Worm (Caenorhabditis elegans) whole organism, young adult: ENCODE data around the gene T27A10.5.

Source experiments
- B0336.3 ChIP-seq: fragments of 200-800 bp; sonication (Bioruptor generic); IDR thresholded peaks from 2 replicates; pipeline ENCODE4 v1.3.6; 2022; ENCODE audit warnings: missing genetic modification characterization, missing compliant biosample characterization
- D2030.7 ChIP-seq: fragments of 200-800 bp; sonication (Bioruptor generic); IDR thresholded peaks from 2 replicates; pipeline ENCODE4 v1.3.6; 2022; ENCODE audit warnings: missing genetic modification reagents, missing genetic modification characterization, missing compliant biosample characterization
- K12H6.12 ChIP-seq: fragments of 200-800 bp; sonication (Bioruptor generic); optimal IDR thresholded peaks from 2 replicates; lab custom pipeline; 2018; ENCODE audit warnings: mild to moderate bottlenecking, missing genetic modification characterization, missing compliant biosample characterization
- T07F8.4 ChIP-seq: sonication (generic microtip); optimal IDR thresholded peaks from 2 replicates; lab custom pipeline; 2016; ENCODE audit warnings: mild to moderate bottlenecking, missing genetic modification characterization, moderate library complexity, missing compliant biosample characterization
- Y67H2A.10 ChIP-seq: fragments of 200-800 bp; sonication (Bioruptor generic); conservative IDR thresholded peaks from 2 replicates; pipeline ENCODE4 v1.3.6; 2022; ENCODE audit warnings: missing genetic modification reagents, missing genetic modification characterization, missing compliant biosample characterization
- Y95B8A.8 ChIP-seq: fragments of 200-800 bp; sonication (Bioruptor generic); IDR thresholded peaks from 2 replicates; pipeline ENCODE4 v1.3.6; 2022; ENCODE audit warnings: missing genetic modification reagents, missing genetic modification characterization, missing compliant biosample characterization
- aptf-2 ChIP-seq: fragments of 200-800 bp; sonication (Bioruptor generic); conservative IDR thresholded peaks from 2 replicates; pipeline ENCODE4 v1.3.6; 2022; ENCODE audit warnings: missing genetic modification reagents, missing genetic modification characterization, missing compliant biosample characterization
- attf-6 ChIP-seq: fragments of 200-800 bp; sonication (Bioruptor generic); IDR thresholded peaks from 2 replicates; pipeline ENCODE4 v1.3.6; 2022; ENCODE audit warnings: missing genetic modification reagents, missing genetic modification characterization, missing compliant biosample characterization
- bed-1 ChIP-seq: fragments of 200-800 bp; sonication (Bioruptor generic); IDR thresholded peaks from 2 replicates; pipeline ENCODE4 v1.3.6; 2022; ENCODE audit warnings: missing genetic modification reagents, missing genetic modification characterization, missing compliant biosample characterization
- bed-2 ChIP-seq: fragments of 200-800 bp; sonication (Bioruptor generic); IDR thresholded peaks from 2 replicates; pipeline ENCODE4 v1.3.6; 2022; ENCODE audit warnings: missing genetic modification reagents, missing genetic modification characterization, missing compliant biosample characterization
- ccch-3 ChIP-seq: fragments of 200-800 bp; sonication (Bioruptor generic); optimal IDR thresholded peaks from 2 replicates; lab custom pipeline; 2018; ENCODE audit warnings: mild to moderate bottlenecking, missing genetic modification characterization, missing compliant biosample characterization
- ceh-27 ChIP-seq: fragments of 200-800 bp; sonication (Bioruptor generic); optimal IDR thresholded peaks from 2 replicates; lab custom pipeline; 2018; ENCODE audit warnings: mild to moderate bottlenecking, missing genetic modification characterization, moderate library complexity, missing compliant biosample characterization
- ceh-79 ChIP-seq: sonication (generic microtip); optimal IDR thresholded peaks from 2 replicates; lab custom pipeline; 2017; ENCODE audit warnings: mild to moderate bottlenecking, missing genetic modification characterization, missing compliant biosample characterization
- chd-7 ChIP-seq: sonication (generic microtip); optimal IDR thresholded peaks from 2 replicates; lab custom pipeline; 2016; ENCODE audit warnings: mild to moderate bottlenecking, missing genetic modification characterization, moderate library complexity, missing compliant biosample characterization
- dpff-1 ChIP-seq: sonication (generic microtip); optimal IDR thresholded peaks from 2 replicates; lab custom pipeline; 2017; ENCODE audit warnings: mild to moderate bottlenecking, missing genetic modification characterization, missing compliant biosample characterization
- efl-1 ChIP-seq: fragments of 150-350 bp; optimal IDR thresholded peaks from 2 replicates; lab custom pipeline; 2014; ENCODE audit warnings: missing biosample characterization, missing genetic modification reagents, missing genetic modification characterization
- egl-18 ChIP-seq: fragments of 200-800 bp; sonication (Bioruptor generic); IDR thresholded peaks from 2 replicates; pipeline ENCODE4 v1.3.6; 2022; ENCODE audit warnings: missing genetic modification reagents, missing genetic modification characterization, missing compliant biosample characterization
- egl-44 ChIP-seq: fragments of 200-800 bp; sonication (Bioruptor generic); IDR thresholded peaks from 2 replicates; pipeline ENCODE4 v1.3.6; 2022; ENCODE audit warnings: missing genetic modification reagents, missing genetic modification characterization, missing compliant biosample characterization
- ekl-4 ChIP-seq: fragments of 200-800 bp; sonication (Bioruptor generic); IDR thresholded peaks from 2 replicates; pipeline ENCODE4 v1.3.6; 2022; ENCODE audit warnings: missing genetic modification reagents, missing genetic modification characterization, missing compliant biosample characterization
- him-1 ChIP-seq: sonication (generic microtip); optimal IDR thresholded peaks from 2 replicates; lab custom pipeline; 2016; ENCODE audit warnings: missing genotype, missing genetic modification reagents, missing genetic modification characterization, missing compliant biosample characterization
- hrde-1 ChIP-seq: sonication (generic microtip); optimal IDR thresholded peaks from 2 replicates; lab custom pipeline; 2016; ENCODE audit warnings: missing genetic modification characterization, mild to moderate bottlenecking, missing compliant biosample characterization, moderate library complexity, missing genotype, missing genetic modification reagents, borderline replicate concordance
- lag-1 ChIP-seq: fragments of 200-800 bp; sonication (Bioruptor generic); IDR thresholded peaks from 2 replicates; pipeline ENCODE4 v1.3.6; 2022; ENCODE audit warnings: missing genetic modification reagents, missing genetic modification characterization, missing compliant biosample characterization
- let-526 ChIP-seq: fragments of 200-800 bp; sonication (Bioruptor generic); IDR thresholded peaks from 2 replicates; pipeline ENCODE4 v1.3.6; 2022; ENCODE audit warnings: missing genetic modification reagents, missing genetic modification characterization, missing compliant biosample characterization
- lin-35 ChIP-seq, 3 experiments: fragments of 150-350 bp in 2 of 3; sonication (generic microtip) in 1 of 3; optimal IDR thresholded peaks; 2 replicates each; lab custom pipeline; 2014 to 2018; ENCODE audit warnings: missing biosample characterization in 3 of 3, missing genetic modification characterization in 3 of 3, missing genetic modification reagents in 3 of 3
- lsl-1 ChIP-seq: fragments of 200-800 bp; sonication (Bioruptor generic); optimal IDR thresholded peaks from 2 replicates; lab custom pipeline; 2018; ENCODE audit warnings: mild to moderate bottlenecking, missing genetic modification characterization, moderate library complexity, missing compliant biosample characterization
- mcd-1 ChIP-seq: fragments of 200-800 bp; sonication (Bioruptor generic); IDR thresholded peaks from 2 replicates; pipeline ENCODE4 v1.3.6; 2022; ENCODE audit warnings: missing genetic modification reagents, missing genetic modification characterization, missing compliant biosample characterization
- nhr-120 ChIP-seq: fragments of 200-800 bp; sonication (Bioruptor generic); IDR thresholded peaks from 2 replicates; pipeline ENCODE4 v1.3.6; 2022; ENCODE audit warnings: missing genetic modification characterization, missing compliant biosample characterization
- nhr-80 ChIP-seq: sonication (generic microtip); optimal IDR thresholded peaks from 2 replicates; lab custom pipeline; 2016; ENCODE audit warnings: missing genetic modification characterization, missing compliant biosample characterization
- rpc-1 ChIP-seq, 2 experiments: fragments of 150-350 bp in 1 of 2; sonication (generic microtip) in 1 of 2; optimal IDR thresholded peaks; 2 replicates each; lab custom pipeline; 2014 to 2018; ENCODE audit warnings: missing biosample characterization in 1 of 2, missing genetic modification characterization in 1 of 2, missing genetic modification reagents in 1 of 2, missing genotype in 1 of 2
- zfh-2 ChIP-seq: fragments of 200-800 bp; sonication (Bioruptor generic); conservative IDR thresholded peaks from 2 replicates; pipeline ENCODE4 v1.3.6; 2022; ENCODE audit warnings: missing genetic modification reagents, missing genetic modification characterization, missing compliant biosample characterization
- zim-3 ChIP-seq: sonication (generic microtip); optimal IDR thresholded peaks from 2 replicates; lab custom pipeline; 2017; ENCODE audit warnings: mild to moderate bottlenecking, missing genetic modification characterization, moderate library complexity, missing compliant biosample characterization
- ztf-22 ChIP-seq: fragments of 200-800 bp; sonication (Bioruptor generic); optimal IDR thresholded peaks from 2 replicates; lab custom pipeline; 2018; ENCODE audit warnings: mild to moderate bottlenecking, missing genetic modification characterization, moderate library complexity, missing compliant biosample characterization
- ztf-6 ChIP-seq: fragments of 200-800 bp; sonication (Bioruptor generic); IDR thresholded peaks from 2 replicates; pipeline ENCODE4 v1.3.6; 2022; ENCODE audit warnings: missing genetic modification reagents, missing genetic modification characterization, missing compliant biosample characterization

The T27A10.5 gene

ce11 chrX:3554117-3554516 lies 19.3 kb downstream of the T27A10.5 start:
- TF ChIP-seq efl-1 (GFP tag; lab: Kevin White, UChicago) (no peak), zfh-2 (peak; percentile 70), ekl-4 (GFP tag; lab: Robert Waterston, UW) (0 out of 2 replicates have a peak, but pooled peaks have one; percentile 49), zim-3 (tag; lab: Kevin White, UChicago) (peak; percentile 51)

- no peak for TF ChIP-seq T07F8.4 (tag; lab: Kevin White, UChicago)
- TF ChIP-seq ztf-22 (GFP tag; lab: Kevin White, UChicago), result no peak
- TF ChIP-seq let-526, result no peak
- TF ChIP-seq chd-7 (tag; lab: Kevin White, UChicago), result no peak
- TF ChIP-seq Y67H2A.10 (GFP tag; lab: Robert Waterston, UW), result no peak
- no peak for TF ChIP-seq dpff-1 (tag; lab: Kevin White, UChicago)
- no peak for TF ChIP-seq B0336.3 (GFP tag; lab: Robert Waterston, UW)
- no peak for TF ChIP-seq D2030.7
- no peak for TF ChIP-seq attf-6 (GFP tag; lab: Robert Waterston, UW)
- no peak for TF ChIP-seq lag-1
- no peak for TF ChIP-seq efl-1 (GFP tag; lab: Kevin White, UChicago)
Observed at ce11 chrX:3553687-3554086, 19.7 kb downstream of the T27A10.5 start.

- TF ChIP-seq nhr-120 (GFP tag; lab: Robert Waterston, UW) (no peak), nhr-80 (peak; percentile 45)
Observed at ce11 chrX:3552948-3553347, 20.4 kb downstream of the T27A10.5 start.

ce11 chrX:3551173-3551572 lies 22.2 kb downstream of the T27A10.5 start:
- no peak for TF ChIP-seq egl-18 (GFP tag; lab: Robert Waterston, UW)
- peak; percentile 46 for TF ChIP-seq nhr-80

- TF ChIP-seq nhr-80, result peak; percentile 80
- TF ChIP-seq ccch-3, result no peak
Observed at ce11 chrX:3548716-3549115, 24.7 kb downstream of the T27A10.5 start.

ce11 chrX:3547828-3548227 lies 25.6 kb downstream of the T27A10.5 start:
- TF ChIP-seq aptf-2 (GFP tag; lab: Robert Waterston, UW), result no peak
- no peak for TF ChIP-seq Y95B8A.8
- peak; percentile 31 for TF ChIP-seq nhr-80

ce11 chrX:3547097-3547496 lies 26.3 kb downstream of the T27A10.5 start:
- TF ChIP-seq bed-1, result no peak
- TF ChIP-seq mcd-1 (GFP tag; lab: Robert Waterston, UW), result no peak
- no peak for TF ChIP-seq lin-35 (GFP tag; optimal IDR thresholded peaks at IDR 0.05; lab: Kevin White, UChicago)
- no peak for TF ChIP-seq egl-44 (GFP tag; lab: Robert Waterston, UW)
- TF ChIP-seq lsl-1, result no peak
- TF ChIP-seq bed-2, result no peak
- TF ChIP-seq ceh-79 (tag; lab: Kevin White, UChicago), result no peak
- no peak for TF ChIP-seq nhr-120 (GFP tag; lab: Robert Waterston, UW)
- TF ChIP-seq, all 124 proteins: peak for 0

ce11 chrX:3542242-3542641 lies 31.1 kb downstream of the T27A10.5 start, which contains the start of gene rgs-7:
TSS of gene rgs-7 (plus strand) at chrX:3542542.
- no peak for TF ChIP-seq ztf-6 (GFP tag; lab: Robert Waterston, UW)
- TF ChIP-seq him-1 (tag; lab: Kevin White, UChicago), result no peak
- no peak for TF ChIP-seq rpc-1 (optimal IDR thresholded peaks at IDR 0.05; lab: Kevin White, UChicago)
- TF ChIP-seq rpc-1 (tag; optimal IDR thresholded peaks at IDR 0.05; lab: Kevin White, UChicago), result no peak
- no peak for TF ChIP-seq ceh-27 (GFP tag; lab: Kevin White, UChicago)
- TF ChIP-seq hrde-1 (tag; lab: Kevin White, UChicago), result no peak
- no peak for TF ChIP-seq aptf-2 (GFP tag; lab: Robert Waterston, UW)
- TF ChIP-seq bed-2, result no peak
- TF ChIP-seq K12H6.12 (tag; lab: Kevin White, UChicago), result no peak
